Worm (Caenorhabditis elegans): ENCODE data around the gene phb-2.

DNA sequence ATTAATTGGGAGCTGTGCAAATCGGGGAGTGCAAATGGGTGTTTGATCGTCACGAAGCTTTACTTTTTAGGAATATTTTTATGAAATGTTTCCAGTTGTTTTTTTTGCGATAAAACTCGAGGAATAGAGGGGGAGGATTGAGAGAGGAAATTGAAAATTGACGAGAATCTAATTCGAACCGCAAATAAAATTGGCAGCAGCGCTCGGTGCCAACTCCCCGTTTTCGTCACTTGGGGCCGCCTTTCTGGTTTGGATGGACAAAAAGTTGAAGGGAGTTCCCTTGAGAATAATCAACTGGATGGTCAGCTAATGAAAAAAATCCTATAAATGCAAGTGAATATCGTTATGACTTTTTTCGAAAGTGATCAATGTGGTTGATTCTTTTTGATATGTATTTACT is 21.1 kb upstream of the phb-2 start:
- TF ChIP-seq him-1 (tag; optimal IDR thresholded peaks at IDR 0.05) (no peak), dao-5 (tag; optimal IDR thresholded peaks at IDR 0.05) (no peak), W03F9.2 (tag; optimal IDR thresholded peaks at IDR 0.05) (no peak)
